Worm (Caenorhabditis elegans) whole organism, L2 larva: Measurements from ENCODE around the gene cpr-5.

Source experiments
- C34F6.9 ChIP-seq: fragments of 150-350 bp; optimal IDR thresholded peaks from 2 replicates; lab custom pipeline; 2014; ENCODE audit warnings: missing biosample characterization, missing genetic modification characterization
- F13H6.1 ChIP-seq: sonication (generic microtip); optimal IDR thresholded peaks from 2 replicates; lab custom pipeline; 2016; ENCODE audit warnings: missing genetic modification characterization, missing compliant biosample characterization
- R02D3.7 ChIP-seq: fragments of 150-350 bp; optimal IDR thresholded peaks from 2 replicates; lab custom pipeline; 2014; ENCODE audit warnings: missing biosample characterization, missing genetic modification characterization
- Y55F3AM.14 ChIP-seq: fragments of 200-800 bp; sonication (Bioruptor generic); optimal IDR thresholded peaks from 2 replicates; lab custom pipeline; 2018; ENCODE audit warnings: mild to moderate bottlenecking, missing genetic modification characterization, missing compliant biosample characterization
- ZK546.5 ChIP-seq: sonication (generic microtip); optimal IDR thresholded peaks from 2 replicates; lab custom pipeline; 2017; ENCODE audit warnings: missing biosample characterization, missing genetic modification characterization
- aly-2 ChIP-seq: fragments of 150-350 bp; optimal IDR thresholded peaks from 2 replicates; lab custom pipeline; 2014; ENCODE audit warnings: missing biosample characterization, missing genetic modification characterization
- ama-1 ChIP-seq: fragments of 150-350 bp; optimal IDR thresholded peaks from 2 replicates; lab custom pipeline; 2018; ENCODE audit warnings: inconsistent platforms
- blmp-1 ChIP-seq: sonication (generic microtip); optimal IDR thresholded peaks from 2 replicates; lab custom pipeline; 2017; ENCODE audit warnings: missing genetic modification characterization, mild to moderate bottlenecking, missing compliant biosample characterization, antibody characterized with exemption, moderate library complexity; ENCODE audit not compliant: insufficient read depth
- ceh-16 ChIP-seq: fragments of 150-350 bp; optimal IDR thresholded peaks from 2 replicates; lab custom pipeline; 2014; ENCODE audit warnings: missing biosample characterization, missing genetic modification characterization
- ceh-82 ChIP-seq: fragments of 150-350 bp; optimal IDR thresholded peaks from 2 replicates; lab custom pipeline; 2014; ENCODE audit warnings: missing biosample characterization, missing genetic modification characterization
- crh-2 ChIP-seq: sonication (generic microtip); optimal IDR thresholded peaks from 2 replicates; lab custom pipeline; 2017; ENCODE audit warnings: missing biosample characterization, missing genetic modification characterization
- dmd-4 ChIP-seq: sonication (generic microtip); optimal IDR thresholded peaks from 2 replicates; lab custom pipeline; 2017; ENCODE audit warnings: missing biosample characterization, missing genetic modification characterization
- elt-1 ChIP-seq: fragments of 150-350 bp; optimal IDR thresholded peaks from 2 replicates; lab custom pipeline; 2014; ENCODE audit warnings: missing biosample characterization, missing genetic modification characterization
- elt-3 ChIP-seq: sonication (generic microtip); optimal IDR thresholded peaks from 2 replicates; lab custom pipeline; 2017; ENCODE audit warnings: missing biosample characterization, missing genetic modification characterization
- fos-1 ChIP-seq: fragments of 150-350 bp; optimal IDR thresholded peaks from 2 replicates; lab custom pipeline; 2014; ENCODE audit warnings: missing biosample characterization, missing genetic modification characterization
- gmeb-1 ChIP-seq: fragments of 150-350 bp; optimal IDR thresholded peaks from 2 replicates; lab custom pipeline; 2014; ENCODE audit warnings: missing biosample characterization, missing genetic modification characterization
- lin-11 ChIP-seq: fragments of 150-350 bp; sonication (generic microtip); optimal IDR thresholded peaks from 2 replicates; lab custom pipeline; 2014; ENCODE audit warnings: missing biosample characterization, missing genetic modification characterization, inconsistent platforms, mixed read lengths
- lin-13 ChIP-seq: fragments of 150-350 bp; optimal IDR thresholded peaks from 2 replicates; lab custom pipeline; 2014; ENCODE audit warnings: missing biosample characterization, missing genetic modification reagents, missing genetic modification characterization
- lin-39 ChIP-seq: fragments of 150-350 bp; optimal IDR thresholded peaks from 2 replicates; lab custom pipeline; 2014; ENCODE audit warnings: missing biosample characterization, missing genetic modification reagents, missing genetic modification characterization
- lsy-2 ChIP-seq, 2 experiments: fragments of 150-350 bp in 1 of 2; sonication (generic microtip) in 1 of 2; optimal IDR thresholded peaks; 2 replicates each; lab custom pipeline; 2014 to 2017; ENCODE audit warnings: missing biosample characterization in 2 of 2, missing genetic modification characterization in 2 of 2
- mab-5 ChIP-seq: fragments of 150-350 bp; optimal IDR thresholded peaks from 2 replicates; lab custom pipeline; 2014; ENCODE audit warnings: missing biosample characterization, missing genetic modification characterization
- mbf-1 ChIP-seq: sonication (generic microtip); optimal IDR thresholded peaks from 2 replicates; lab custom pipeline; 2017; ENCODE audit warnings: missing biosample characterization, missing genetic modification characterization
- mdl-1 ChIP-seq, 2 experiments: fragments of 150-350 bp in 1 of 2; sonication (generic microtip) in 1 of 2; optimal IDR thresholded peaks; 2 replicates each; lab custom pipeline; 2017; ENCODE audit warnings: missing biosample characterization in 2 of 2, missing genetic modification characterization in 2 of 2
- nhr-10 ChIP-seq: sonication (generic microtip); optimal IDR thresholded peaks from 2 replicates; lab custom pipeline; 2017; ENCODE audit warnings: missing biosample characterization, missing genetic modification characterization
- nhr-11 ChIP-seq: fragments of 150-350 bp; optimal IDR thresholded peaks from 2 replicates; lab custom pipeline; 2014; ENCODE audit warnings: missing biosample characterization, missing genetic modification characterization
- nhr-12 ChIP-seq: fragments of 150-350 bp; optimal IDR thresholded peaks from 2 replicates; lab custom pipeline; 2014; ENCODE audit warnings: missing biosample characterization, missing genetic modification characterization
- nhr-129 ChIP-seq: fragments of 150-350 bp; optimal IDR thresholded peaks from 2 replicates; lab custom pipeline; 2014; ENCODE audit warnings: missing biosample characterization, missing genetic modification characterization
- nhr-21 ChIP-seq: fragments of 150-350 bp; optimal IDR thresholded peaks from 2 replicates; lab custom pipeline; 2014; ENCODE audit warnings: missing biosample characterization, missing genetic modification characterization
- nhr-23 ChIP-seq: fragments of 150-350 bp; optimal IDR thresholded peaks from 2 replicates; lab custom pipeline; 2014; ENCODE audit warnings: missing biosample characterization, missing genetic modification reagents, missing genetic modification characterization
- nhr-25 ChIP-seq: fragments of 150-350 bp; sonication (generic microtip); optimal IDR thresholded peaks from 3 replicates; lab custom pipeline; 2014; ENCODE audit warnings: missing biosample characterization, missing genetic modification characterization
- nhr-77 ChIP-seq: fragments of 150-350 bp; optimal IDR thresholded peaks from 2 replicates; lab custom pipeline; 2014; ENCODE audit warnings: missing biosample characterization, missing genetic modification characterization
- peb-1 ChIP-seq: fragments of 150-350 bp; optimal IDR thresholded peaks from 2 replicates; lab custom pipeline; 2014; ENCODE audit warnings: missing biosample characterization, missing genetic modification characterization
- sma-3 ChIP-seq: sonication (generic microtip); optimal IDR thresholded peaks from 2 replicates; lab custom pipeline; 2016; ENCODE audit warnings: missing genetic modification reagents, missing genetic modification characterization, missing compliant biosample characterization
- sma-9 ChIP-seq, 2 experiments: fragments of 150-350 bp in 1 of 2; sonication (generic microtip) in 1 of 2; optimal IDR thresholded peaks; 2 replicates each; lab custom pipeline; 2014 to 2016; ENCODE audit warnings: missing genetic modification characterization in 2 of 2, mild to moderate bottlenecking in 1 of 2, missing biosample characterization in 1 of 2, missing compliant biosample characterization in 1 of 2, missing genetic modification reagents in 1 of 2, moderate library complexity in 1 of 2
- snpc-4 ChIP-seq: fragments of 150-350 bp; optimal IDR thresholded peaks from 2 replicates; lab custom pipeline; 2014; ENCODE audit warnings: missing biosample characterization, missing genetic modification characterization
- ztf-1 ChIP-seq: fragments of 200-800 bp; sonication (Bioruptor generic); conservative IDR thresholded peaks from 2 replicates; pipeline ENCODE4 v1.3.6; 2022; ENCODE audit warnings: missing genetic modification characterization, missing compliant biosample characterization
- ztf-11 ChIP-seq: sonication (generic microtip); optimal IDR thresholded peaks from 2 replicates; lab custom pipeline; 2017; ENCODE audit warnings: missing biosample characterization, missing genetic modification characterization
- ztf-4 ChIP-seq: fragments of 150-350 bp; optimal IDR thresholded peaks from 2 replicates; lab custom pipeline; 2014; ENCODE audit warnings: missing biosample characterization, missing genetic modification characterization

cpr-5 gene

DNA sequence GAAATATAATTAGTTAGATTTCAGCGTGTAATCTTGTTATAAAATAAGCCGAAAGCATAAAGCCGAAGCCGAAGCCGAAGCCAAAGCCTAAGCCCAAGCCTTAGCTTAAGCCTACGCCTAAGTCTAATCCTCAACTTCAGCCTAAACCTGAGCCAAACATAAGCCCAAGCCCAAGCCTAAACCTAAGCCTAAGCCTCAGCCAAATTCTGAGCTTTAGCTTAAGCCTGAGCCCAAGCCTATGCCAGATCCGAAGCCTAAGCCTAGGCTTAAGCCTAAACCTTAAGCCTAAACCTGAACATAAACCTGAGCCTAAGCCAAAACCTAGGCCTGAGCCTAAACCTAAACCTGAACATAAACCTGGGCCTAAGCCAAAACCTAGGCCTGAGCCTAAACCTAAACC lies 26.9 kb upstream of the cpr-5 start:
- TF ChIP-seq nhr-11 (tag; lab: Kevin White, UChicago) (no peak), nhr-23 (no peak), ceh-16 (tag; lab: Kevin White, UChicago) (no peak), sma-3 (GFP tag; lab: Kevin White, UChicago) (no peak), nhr-129 (tag; lab: Kevin White, UChicago) (no peak), fos-1 (tag; lab: Kevin White, UChicago) (no peak), sma-9 (GFP tag; optimal IDR thresholded peaks at IDR 0.05; lab: Kevin White, UChicago) (no peak), sma-9 (tag; optimal IDR thresholded peaks at IDR 0.05; lab: Kevin White, UChicago) (no peak), ZK546.5 (tag; lab: Kevin White, UChicago) (no peak), nhr-10 (tag; lab: Kevin White, UChicago) (no peak), ama-1 (lab: Kevin White, UChicago) (no peak), peb-1 (no peak)

ce11 chrV:1158247-1158646 lies 24.4 kb upstream of the cpr-5 start:
- TF ChIP-seq ama-1 (lab: Kevin White, UChicago): no peak
- TF ChIP-seq nhr-10 (tag; lab: Kevin White, UChicago): no peak
- TF ChIP-seq R02D3.7 (tag; lab: Kevin White, UChicago): no peak
- peak; percentile 14 to 27 for TF ChIP-seq lsy-2 (tag; optimal IDR thresholded peaks at IDR 0.05; lab: Kevin White, UChicago)
- peak; percentile 79 for TF ChIP-seq Y55F3AM.14 (GFP tag; lab: Kevin White, UChicago)
- no peak for TF ChIP-seq F13H6.1 (tag; lab: Kevin White, UChicago)
- no peak for TF ChIP-seq ceh-82 (tag; lab: Kevin White, UChicago)
- TF ChIP-seq ceh-16 (tag; lab: Kevin White, UChicago): no peak
- TF ChIP-seq gmeb-1 (tag; lab: Kevin White, UChicago): no peak
- no peak for TF ChIP-seq nhr-11 (tag; lab: Kevin White, UChicago)
- no peak for TF ChIP-seq ztf-11 (tag; lab: Kevin White, UChicago)
- no peak for TF ChIP-seq ztf-4 (tag; lab: Kevin White, UChicago)
- TF ChIP-seq snpc-4: no peak
- TF ChIP-seq nhr-129 (tag; lab: Kevin White, UChicago): peak; percentile 3

DNA sequence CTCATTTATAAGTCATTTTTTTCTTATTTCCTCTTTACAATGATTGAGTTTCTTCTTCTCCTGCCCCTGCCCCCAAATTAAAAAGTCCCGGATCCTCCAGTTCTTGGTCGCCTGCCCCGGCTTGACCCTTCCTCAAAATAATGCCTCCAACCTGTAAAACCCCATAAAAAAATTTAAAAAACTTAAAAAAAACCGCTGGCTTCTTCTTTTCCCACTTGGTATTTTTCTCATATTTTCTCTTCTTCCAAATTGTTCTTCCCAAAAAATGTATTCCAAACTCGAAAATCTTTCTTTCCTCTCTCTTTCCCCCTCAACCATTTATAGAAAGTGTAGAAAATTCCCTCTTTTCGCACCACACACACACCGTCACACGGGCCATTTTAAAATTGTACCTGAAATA lies 23.6 kb upstream of the cpr-5 start:
- no peak for TF ChIP-seq mbf-1 (tag; lab: Kevin White, UChicago)
- peak; percentile 0 for TF ChIP-seq nhr-77 (tag; lab: Kevin White, UChicago)
- peak; percentile 62 for TF ChIP-seq Y55F3AM.14 (GFP tag; lab: Kevin White, UChicago)

ce11 chrV:1156431-1156830 lies 22.6 kb upstream of the cpr-5 start:
- TF ChIP-seq nhr-25 (no peak), sma-3 (GFP tag; lab: Kevin White, UChicago) (no peak), ztf-4 (tag; lab: Kevin White, UChicago) (no peak), dmd-4 (tag; lab: Kevin White, UChicago) (no peak), lin-39 (tag; lab: Kevin White, UChicago) (no peak), aly-2 (no peak), nhr-129 (tag; lab: Kevin White, UChicago) (no peak), blmp-1 (no peak), C34F6.9 (no peak), sma-9 (GFP tag; optimal IDR thresholded peaks at IDR 0.05; lab: Kevin White, UChicago) (no peak), sma-9 (tag; optimal IDR thresholded peaks at IDR 0.05; lab: Kevin White, UChicago) (no peak), lin-13 (GFP tag; lab: Kevin White, UChicago) (no peak), gmeb-1 (tag; lab: Kevin White, UChicago) (no peak), mab-5 (no peak), nhr-12 (tag; lab: Kevin White, UChicago) (no peak), ZK546.5 (tag; lab: Kevin White, UChicago) (no peak), ceh-16 (tag; lab: Kevin White, UChicago) (no peak), crh-2 (tag; lab: Kevin White, UChicago) (no peak)

DNA sequence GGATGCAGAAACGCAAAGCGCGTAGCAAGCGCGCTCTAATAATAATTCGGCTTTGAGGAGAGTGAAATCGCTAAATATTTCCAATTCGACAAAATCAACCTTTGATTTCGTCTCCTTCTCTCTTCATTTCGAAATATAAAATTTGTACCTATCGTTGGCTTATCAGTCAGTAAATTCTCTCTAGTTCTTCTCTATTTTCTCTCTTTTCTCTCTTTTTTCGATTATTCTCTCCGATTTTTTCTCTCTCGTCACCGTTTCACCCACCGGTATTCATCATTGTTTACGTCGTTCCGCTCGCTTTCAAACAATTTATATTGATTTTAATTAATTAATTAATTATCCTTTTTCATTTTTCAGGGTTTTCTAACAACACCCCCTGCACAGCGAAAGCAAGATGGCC lies 22.1 kb upstream of the cpr-5 start, which contains the start of gene cmd-1:
cmd-1 (plus strand) TSS at position 358 of the 400 bp plus-strand sequence.
- TF ChIP-seq elt-3 (tag; lab: Kevin White, UChicago) (no peak), Y55F3AM.14 (GFP tag; lab: Kevin White, UChicago) (no peak), nhr-12 (tag; lab: Kevin White, UChicago) (no peak), lin-13 (GFP tag; lab: Kevin White, UChicago) (peak; percentile 45), dmd-4 (tag; lab: Kevin White, UChicago) (no peak), elt-1 (tag; lab: Kevin White, UChicago) (no peak), ceh-16 (tag; lab: Kevin White, UChicago) (no peak), crh-2 (tag; lab: Kevin White, UChicago) (peak; percentile 15), blmp-1 (no peak), nhr-11 (tag; lab: Kevin White, UChicago) (no peak), nhr-129 (tag; lab: Kevin White, UChicago) (no peak), nhr-77 (tag; lab: Kevin White, UChicago) (no peak), peb-1 (no peak), sma-3 (GFP tag; lab: Kevin White, UChicago) (peak; percentile 56), nhr-23 (no peak), ztf-1 (GFP tag; lab: Robert Waterston, UW) (no peak), gmeb-1 (tag; lab: Kevin White, UChicago) (peak; percentile 30), mab-5 (no peak), mdl-1 (tag; optimal IDR thresholded peaks at IDR 0.05; lab: Kevin White, UChicago) (no peak), nhr-21 (tag; lab: Kevin White, UChicago) (peak; percentile 42), fos-1 (tag; lab: Kevin White, UChicago) (peak; percentile 81), lin-39 (tag; lab: Kevin White, UChicago) (no peak), nhr-25 (no peak), lin-11 (tag; lab: Kevin White, UChicago) (no peak)
- TF ChIP-seq, all 48 proteins: peak for 6
